Worm (Caenorhabditis elegans): ENCODE data around the gene C38C6.3.

C38C6.3 gene

ce11 chrII:14599933-14600630 is 32.8 kb upstream of the C38C6.3 start (continued):
- no peak for TF ChIP-seq unc-130 (tag; optimal IDR thresholded peaks at IDR 0.05)
- no peak for TF ChIP-seq unc-86 (tag; optimal IDR thresholded peaks at IDR 0.05)
- TF ChIP-seq efl-1 (optimal IDR thresholded peaks at IDR 0.05) = no peak
- TF ChIP-seq efl-1 (GFP tag; optimal IDR thresholded peaks at IDR 0.05 in 1 of 2) = no peak
- TF ChIP-seq elt-3 (tag; optimal IDR thresholded peaks at IDR 0.05) = peak in 4 of 6 experiments; percentile 33 to 54 (median 39)
- TF ChIP-seq nhr-12 (tag; optimal IDR thresholded peaks at IDR 0.05) = no peak
- no peak for TF ChIP-seq grh-1 (GFP tag; IDR thresholded peaks at IDR 0.05)
- no peak for TF ChIP-seq ztf-11 (tag; optimal IDR thresholded peaks at IDR 0.05)
- TF ChIP-seq unc-62 (GFP tag; optimal IDR thresholded peaks at IDR 0.05) = no peak
- no peak for TF ChIP-seq ces-1 (GFP tag; optimal IDR thresholded peaks at IDR 0.05)
- no peak for TF ChIP-seq lin-39 (tag; optimal IDR thresholded peaks at IDR 0.05)
- TF ChIP-seq nhr-11 (tag; optimal IDR thresholded peaks at IDR 0.05) = no peak
- TF ChIP-seq lin-35 (GFP tag; optimal IDR thresholded peaks at IDR 0.05) = peak in 1 of 2 experiments; percentile 45
- TF ChIP-seq pax-3 (tag; optimal IDR thresholded peaks at IDR 0.05) = no peak
- TF ChIP-seq dsc-1 (tag; optimal IDR thresholded peaks at IDR 0.05) = no peak
- no peak for TF ChIP-seq sptf-1 (tag; optimal IDR thresholded peaks at IDR 0.05)
- no peak for TF ChIP-seq tbx-2 (tag; optimal IDR thresholded peaks at IDR 0.05)
- no peak for TF ChIP-seq hpl-2 (GFP tag; optimal IDR thresholded peaks at IDR 0.05)
- TF ChIP-seq irx-1 (tag; optimal IDR thresholded peaks at IDR 0.05) = no peak
- no peak for TF ChIP-seq C04F5.9 (tag; optimal IDR thresholded peaks at IDR 0.05)
- TF ChIP-seq hlh-17 (GFP tag; optimal IDR thresholded peaks at IDR 0.05; ENCODE audit: borderline replicate concordance) = no peak
- TF ChIP-seq ama-1 (optimal IDR thresholded peaks at IDR 0.05) = peak; percentile 22
- peak; percentile 92 for TF ChIP-seq nhr-85 (tag)
- peak in 1 of 2 experiments; percentile 10 for TF ChIP-seq lsy-2 (tag; optimal IDR thresholded peaks at IDR 0.05)
- no peak for TF ChIP-seq nhr-237 (tag; optimal IDR thresholded peaks at IDR 0.05)
- TF ChIP-seq lin-14 (GFP tag; optimal IDR thresholded peaks at IDR 0.05) = peak; percentile 69
- TF ChIP-seq jun-1 (tag; optimal IDR thresholded peaks at IDR 0.05) = no peak
- no peak for TF ChIP-seq alr-1 (tag; optimal IDR thresholded peaks at IDR 0.05; ENCODE audit: borderline replicate concordance)
- no peak for TF ChIP-seq ceh-90 (tag; optimal IDR thresholded peaks at IDR 0.05)
- TF ChIP-seq efl-3 (GFP tag; optimal IDR thresholded peaks at IDR 0.05) = no peak
- TF ChIP-seq pqm-1 (tag; optimal IDR thresholded peaks at IDR 0.05) = no peak
- TF ChIP-seq aha-1 (tag; optimal IDR thresholded peaks at IDR 0.05) = no peak
- TF ChIP-seq tlp-1 (tag; optimal IDR thresholded peaks at IDR 0.05) = no peak
- no peak for TF ChIP-seq fkh-8 (tag; optimal IDR thresholded peaks at IDR 0.05)
- TF ChIP-seq ceh-82 (tag; optimal IDR thresholded peaks at IDR 0.05) = no peak
- no peak for TF ChIP-seq fos-1 (tag; optimal IDR thresholded peaks at IDR 0.05)
- peak; percentile 31 for TF ChIP-seq mep-1 (tag; optimal IDR thresholded peaks at IDR 0.05)
- TF ChIP-seq ceh-88 (GFP tag; IDR thresholded peaks at IDR 0.05) = no peak; the same call in 1 of the 2 replicates
- no peak for TF ChIP-seq pag-3 (tag; optimal IDR thresholded peaks at IDR 0.05; ENCODE audit: borderline replicate concordance, insufficient read depth)
- TF ChIP-seq lir-3 (tag; optimal IDR thresholded peaks at IDR 0.05; ENCODE audit: poor library complexity) = no peak
- TF ChIP-seq C34B4.2 (tag; optimal IDR thresholded peaks at IDR 0.05) = no peak
- no peak for TF ChIP-seq lin-15B (tag; optimal IDR thresholded peaks at IDR 0.05)
- TF ChIP-seq mdl-1 (tag; optimal IDR thresholded peaks at IDR 0.05) = no peak
- no peak for TF ChIP-seq hlh-4 (tag; optimal IDR thresholded peaks at IDR 0.05)
- TF ChIP-seq zip-4 (GFP tag; optimal IDR thresholded peaks at IDR 0.05) = no peak
- TF ChIP-seq nhr-20 (tag; optimal IDR thresholded peaks at IDR 0.05) = peak; percentile 61
- no peak for TF ChIP-seq mef-2 (tag; optimal IDR thresholded peaks at IDR 0.05)
- TF ChIP-seq egl-13 (tag; optimal IDR thresholded peaks at IDR 0.05) = no peak
- TF ChIP-seq Y116A8C.19 (tag; optimal IDR thresholded peaks at IDR 0.05; ENCODE audit: borderline replicate concordance) = no peak
- TF ChIP-seq vab-15 (tag; optimal IDR thresholded peaks at IDR 0.05) = no peak
- TF ChIP-seq unc-98 (GFP tag; IDR thresholded peaks at IDR 0.05) = no peak
- TF ChIP-seq fkh-4 (tag; optimal IDR thresholded peaks at IDR 0.05; ENCODE audit: borderline replicate concordance) = no peak
- no peak for TF ChIP-seq aly-2 (tag; optimal IDR thresholded peaks at IDR 0.05)
